Fruit fly (Drosophila melanogaster): ENCODE data around the gene CG7218.

DNA sequence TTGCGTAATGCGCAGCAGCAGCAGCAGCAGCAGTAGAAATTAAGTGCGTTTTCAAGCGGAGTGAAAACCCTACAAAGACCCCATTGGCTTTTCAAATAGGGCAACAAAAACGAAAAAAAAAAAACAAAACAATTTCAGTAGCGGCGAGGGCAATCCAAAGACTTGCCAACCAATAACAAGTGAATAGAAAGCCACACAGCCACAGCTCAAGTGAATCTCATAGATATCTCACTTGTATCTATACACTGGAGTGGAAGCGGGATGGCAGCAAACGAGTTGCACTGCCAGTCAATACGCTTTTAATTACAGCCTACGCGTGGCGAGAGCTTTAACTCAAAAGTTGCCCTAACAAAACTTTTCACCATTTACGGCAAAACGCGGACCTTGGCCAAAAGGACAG lies 46.0 kb downstream of the CG7218 start:
- TF ChIP-seq Camta (GFP tag; optimal IDR thresholded peaks at IDR 0.05) = no peak
- no peak for TF ChIP-seq sc (optimal IDR thresholded peaks at IDR 0.05)
- no peak for TF ChIP-seq sc (GFP tag; optimal IDR thresholded peaks at IDR 0.05)
- no peak for TF ChIP-seq Tbp (GFP tag; optimal IDR thresholded peaks at IDR 0.05)
- no peak for TF ChIP-seq Mad (GFP tag; optimal IDR thresholded peaks at IDR 0.05)
- no peak for TF ChIP-seq CG11560 (tag; IDR thresholded peaks at IDR 0.05)
- no peak for TF ChIP-seq shn (GFP tag; optimal IDR thresholded peaks at IDR 0.05)
- TF ChIP-seq CG17829 (tag; optimal IDR thresholded peaks at IDR 0.05) = no peak
- no peak for TF ChIP-seq CG6854 (GFP tag; optimal IDR thresholded peaks at IDR 0.05)
- no peak for TF ChIP-seq knrl (GFP tag; IDR thresholded peaks at IDR 0.05; ENCODE audit: partially characterized antibody)
- TF ChIP-seq nmo (GFP tag; optimal IDR thresholded peaks at IDR 0.05) = no peak

Measured in whole organism, embryonic.